Worm (Caenorhabditis elegans): Measurements from ENCODE around the gene oac-29.

- TF ChIP-seq mep-1 (tag; optimal IDR thresholded peaks at IDR 0.05): peak; percentile 17
- TF ChIP-seq dpl-1 (GFP tag; optimal IDR thresholded peaks at IDR 0.05): no peak
- no peak for TF ChIP-seq ama-1 (optimal IDR thresholded peaks at IDR 0.05)
- no peak for TF ChIP-seq Y105C5A.15 (GFP tag; IDR thresholded peaks at IDR 0.05)
- TF ChIP-seq ceh-82 (tag; optimal IDR thresholded peaks at IDR 0.05): no peak
- TF ChIP-seq T26A8.4 (GFP tag; IDR thresholded peaks at IDR 0.05): no peak
- no peak for TF ChIP-seq ztf-11 (tag; optimal IDR thresholded peaks at IDR 0.05)
- peak in 1 of 2 experiments; percentile 28 for TF ChIP-seq lsy-2 (tag; optimal IDR thresholded peaks at IDR 0.05)
- TF ChIP-seq snpc-4 (tag; optimal IDR thresholded peaks at IDR 0.05): no peak
- no peak for TF ChIP-seq daf-12 (tag; optimal IDR thresholded peaks at IDR 0.05)
These were observed 27.5 kb upstream of the oac-29 start for ce11 chrV:8663023-8663422.
